Fruit fly (Drosophila melanogaster) whole organism: ENCODE data around the gene simj.

Source experiments
- CG8478 ChIP-seq: fragments of >200 bp; optimal IDR thresholded peaks from 2 replicates; lab custom pipeline; 2018; ENCODE audit warnings: inconsistent platforms
- Dll ChIP-seq: fragments of >200 bp; optimal IDR thresholded peaks from 2 replicates; lab custom pipeline; 2017
- EcR ChIP-seq, 2 experiments: fragments of >200 bp; optimal IDR thresholded peaks; 2 replicates each; lab custom pipeline; 2017; ENCODE audit warnings: missing biosample characterization in 2 of 2, missing genetic modification characterization in 2 of 2, missing genetic modification reagents in 2 of 2
- pan ChIP-seq: fragments of >200 bp; optimal IDR thresholded peaks from 2 replicates; lab custom pipeline; 2017
- psq ChIP-seq: fragments of >200 bp; optimal IDR thresholded peaks from 2 replicates; lab custom pipeline; 2017
- usp ChIP-seq: fragments of >200 bp; optimal IDR thresholded peaks from 2 replicates; lab custom pipeline; 2017; ENCODE audit warnings: missing biosample characterization, missing genetic modification characterization, mixed read lengths

The simj gene

DNA sequence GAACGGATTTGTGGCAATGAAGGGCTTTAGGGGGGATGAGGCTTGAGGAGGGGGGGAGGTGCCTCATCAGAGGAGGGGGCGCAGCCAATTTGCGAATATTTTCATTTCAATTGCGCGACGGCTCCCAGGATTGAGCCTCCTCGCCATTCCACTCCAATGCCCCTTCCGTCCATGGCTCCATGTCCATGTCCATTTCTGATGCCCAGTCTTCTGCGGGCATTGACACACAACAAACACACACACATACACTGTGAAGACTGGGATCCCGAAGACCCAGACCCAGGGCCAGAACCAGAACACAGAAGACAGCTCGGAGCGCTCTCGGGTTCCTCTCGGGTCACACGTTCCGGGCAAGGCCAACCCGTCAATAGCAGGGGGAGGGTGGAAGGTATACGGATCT lies 51.2 kb downstream of the simj start:
- peak in 1 of 2 experiments; percentile 82 for TF ChIP-seq EcR (GFP tag; optimal IDR thresholded peaks at IDR 0.05; lab: Kevin White, UChicago)
- TF ChIP-seq CG8478 (lab: Kevin White, UChicago): no peak

DNA sequence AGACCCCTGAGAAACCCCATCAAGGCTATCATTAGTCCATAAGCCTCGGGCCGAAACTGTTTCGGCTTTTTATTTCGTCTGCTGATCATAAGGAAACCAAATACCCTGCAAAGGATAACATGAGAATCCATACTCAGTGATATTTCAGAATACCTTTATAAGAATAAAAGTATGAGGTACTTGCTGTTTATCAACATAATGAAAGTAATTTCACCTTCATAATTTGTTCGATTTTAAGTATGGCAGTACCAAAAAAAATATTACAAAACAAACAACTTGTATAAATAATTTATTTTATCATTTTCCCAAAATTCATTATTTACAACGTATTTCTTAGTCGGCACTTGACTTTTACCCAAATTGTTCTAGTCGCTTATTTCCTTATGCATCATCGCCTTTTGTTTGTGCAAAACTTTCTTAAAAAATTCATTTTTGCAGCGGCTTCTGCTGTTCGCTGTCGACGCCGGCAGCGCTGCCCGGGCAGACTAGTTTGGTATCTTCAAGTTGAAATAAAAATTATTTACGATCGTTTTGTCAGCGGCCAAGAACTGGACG lies 51.9 kb downstream of the simj start:
- TF ChIP-seq EcR (GFP tag; optimal IDR thresholded peaks at IDR 0.05; lab: Kevin White, UChicago): no peak
- TF ChIP-seq CG8478 (lab: Kevin White, UChicago): no peak
- TF ChIP-seq usp (GFP tag; lab: Kevin White, UChicago): no peak
- no peak for TF ChIP-seq Dll
- no peak for TF ChIP-seq psq
- TF ChIP-seq pan (lab: Kevin White, UChicago): no peak

DNA sequence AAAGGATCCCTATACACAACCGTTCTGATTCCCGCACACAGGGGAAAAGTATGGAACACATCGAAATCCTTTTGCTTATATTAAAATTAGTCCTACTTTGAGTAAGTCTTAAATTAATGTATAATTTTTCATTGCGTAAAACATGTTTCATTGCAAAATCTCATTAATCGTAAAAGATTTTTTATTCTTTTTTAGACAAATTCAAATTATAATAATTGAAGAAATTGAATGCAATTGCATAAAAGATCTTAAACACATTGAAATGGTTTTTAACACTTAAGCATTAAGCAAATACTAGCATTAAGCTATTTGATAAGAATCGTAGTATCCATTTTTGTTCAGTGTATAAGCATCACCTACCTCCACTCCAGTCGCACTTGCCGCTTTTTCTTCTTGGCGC lies 55.2 kb downstream of the simj start:
- no peak for TF ChIP-seq psq
- TF ChIP-seq usp (GFP tag; lab: Kevin White, UChicago): no peak

DNA sequence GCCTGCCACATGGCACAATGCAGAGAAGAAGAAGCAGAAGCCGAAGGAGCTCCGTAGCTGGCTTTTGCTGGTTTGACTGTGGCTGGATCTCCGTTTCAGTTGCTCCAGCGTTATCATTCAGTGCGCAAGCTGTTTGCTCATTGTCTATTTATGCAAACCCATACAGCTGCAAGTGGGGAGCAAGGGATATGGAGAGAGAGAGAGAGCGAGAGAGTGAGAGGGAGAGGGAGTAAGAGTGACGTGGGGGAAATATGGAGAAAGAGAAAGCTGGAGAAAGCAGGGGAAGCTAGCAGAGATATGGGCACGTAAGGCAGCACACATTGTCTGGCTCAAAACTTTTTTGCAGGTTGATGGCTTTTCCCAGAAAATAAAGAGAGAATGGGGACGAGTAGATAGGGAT lies 58.1 kb downstream of the simj start:
- TF ChIP-seq pan (lab: Kevin White, UChicago) (no peak), EcR (GFP tag; optimal IDR thresholded peaks at IDR 0.05; lab: Kevin White, UChicago) (no peak), usp (GFP tag; lab: Kevin White, UChicago) (no peak), CG8478 (lab: Kevin White, UChicago) (no peak), psq (no peak), Dll (no peak)

DNA sequence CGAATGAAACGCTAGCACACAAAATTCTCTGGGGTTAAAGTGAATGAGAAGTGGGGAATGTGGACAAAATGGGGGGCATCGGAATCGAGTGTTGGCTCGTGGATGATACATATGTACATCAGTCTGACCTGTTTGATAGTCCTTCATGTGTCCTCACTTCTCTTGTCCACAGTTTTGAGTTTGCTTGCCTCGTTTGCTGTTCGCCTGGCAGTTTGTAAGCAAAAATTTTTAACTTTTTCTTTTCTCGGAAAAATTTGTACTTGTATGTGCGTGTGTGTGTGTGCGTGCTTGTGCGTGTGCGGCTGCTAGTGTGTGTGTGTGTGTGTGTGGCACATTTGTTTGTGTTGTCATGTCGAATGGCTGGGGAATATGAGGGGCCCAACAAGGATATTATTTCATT lies 59.1 kb downstream of the simj start:
- TF ChIP-seq pan (lab: Kevin White, UChicago) (no peak), psq (no peak), CG8478 (lab: Kevin White, UChicago) (no peak), usp (GFP tag; lab: Kevin White, UChicago) (no peak), Dll (no peak), EcR (GFP tag; optimal IDR thresholded peaks at IDR 0.05; lab: Kevin White, UChicago) (no peak)

DNA sequence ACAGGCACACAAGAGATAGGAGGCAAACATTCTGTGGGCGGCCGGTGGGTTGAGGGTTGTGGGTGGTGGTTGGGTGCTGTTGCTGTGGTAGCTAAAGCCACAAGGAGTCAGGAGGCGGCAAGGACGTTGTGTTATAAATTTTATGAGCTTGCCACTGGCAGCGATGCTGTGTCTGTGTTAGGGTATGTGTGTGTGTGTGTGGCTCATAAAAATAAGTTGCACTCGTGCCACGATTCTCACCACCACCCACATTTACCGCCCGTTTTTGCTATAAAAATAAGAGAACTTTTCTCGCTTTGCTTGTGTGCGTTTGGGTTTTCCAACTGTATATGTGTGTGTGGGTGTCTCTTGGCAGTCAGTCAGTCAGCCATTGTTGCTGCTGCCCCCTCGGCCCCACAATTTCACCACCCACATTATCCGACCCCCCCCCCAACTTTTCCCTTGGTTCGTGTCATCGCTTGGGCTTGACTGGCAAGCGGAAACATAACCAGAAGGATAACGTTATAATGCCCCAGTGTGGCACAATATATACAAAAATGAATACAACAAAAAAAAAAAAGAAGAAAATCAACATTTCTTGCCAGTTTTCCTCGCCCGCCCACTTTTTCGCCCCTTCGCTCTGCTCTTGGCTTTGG lies 60.4 kb downstream of the simj start:
- no peak for TF ChIP-seq usp (GFP tag; lab: Kevin White, UChicago)
- TF ChIP-seq pan (lab: Kevin White, UChicago): no peak
- no peak for TF ChIP-seq CG8478 (lab: Kevin White, UChicago)
- no peak for TF ChIP-seq psq
- TF ChIP-seq Dll: no peak
- TF ChIP-seq EcR (GFP tag; optimal IDR thresholded peaks at IDR 0.05; lab: Kevin White, UChicago): no peak

DNA sequence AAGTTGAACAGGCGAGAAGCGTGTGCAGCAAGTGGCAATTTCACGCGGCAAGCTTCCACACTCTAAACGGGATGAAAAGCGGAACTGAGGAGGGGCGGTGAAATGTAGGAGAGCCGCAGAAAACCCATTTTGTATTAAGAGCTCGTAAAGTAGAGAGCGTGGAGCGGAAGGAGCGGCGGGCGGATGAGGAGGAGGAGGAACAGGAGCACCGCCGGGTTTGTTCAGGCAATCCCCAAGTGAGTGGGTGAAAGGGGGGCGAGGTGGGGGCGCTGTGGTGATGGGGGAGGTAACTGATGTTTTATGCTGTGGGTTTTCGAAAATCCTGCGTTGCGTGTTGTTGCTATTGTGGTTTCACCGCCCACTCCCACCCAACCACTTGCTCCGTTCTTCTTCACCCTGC lies 62.6 kb downstream of the simj start:
- TF ChIP-seq CG8478 (lab: Kevin White, UChicago) (no peak), Dll (no peak), usp (GFP tag; lab: Kevin White, UChicago) (no peak), EcR (GFP tag; optimal IDR thresholded peaks at IDR 0.05; lab: Kevin White, UChicago) (no peak), psq (no peak), pan (lab: Kevin White, UChicago) (no peak)

DNA sequence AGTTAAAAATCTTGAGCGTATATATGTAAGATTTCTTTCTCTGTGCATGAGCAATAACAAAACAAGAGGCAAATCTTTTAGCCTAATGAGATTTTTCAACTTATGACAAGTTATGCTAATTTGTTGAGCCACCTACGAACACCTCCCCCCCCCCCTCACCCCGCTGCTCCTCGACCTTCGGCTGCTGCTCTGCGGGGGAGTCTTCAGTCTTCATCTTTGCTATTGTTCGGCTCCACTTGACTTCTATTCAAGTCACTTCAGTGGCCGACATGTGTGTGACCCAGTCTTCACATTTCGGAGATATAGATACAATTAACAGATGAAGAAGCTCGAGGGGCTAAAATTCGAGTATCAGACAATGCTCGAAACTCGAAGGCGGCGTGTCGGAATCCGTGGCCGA lies 67.5 kb downstream of the simj start:
- TF ChIP-seq EcR (GFP tag; optimal IDR thresholded peaks at IDR 0.05; lab: Kevin White, UChicago) (no peak), psq (no peak), pan (lab: Kevin White, UChicago) (no peak), usp (GFP tag; lab: Kevin White, UChicago) (no peak)

DNA sequence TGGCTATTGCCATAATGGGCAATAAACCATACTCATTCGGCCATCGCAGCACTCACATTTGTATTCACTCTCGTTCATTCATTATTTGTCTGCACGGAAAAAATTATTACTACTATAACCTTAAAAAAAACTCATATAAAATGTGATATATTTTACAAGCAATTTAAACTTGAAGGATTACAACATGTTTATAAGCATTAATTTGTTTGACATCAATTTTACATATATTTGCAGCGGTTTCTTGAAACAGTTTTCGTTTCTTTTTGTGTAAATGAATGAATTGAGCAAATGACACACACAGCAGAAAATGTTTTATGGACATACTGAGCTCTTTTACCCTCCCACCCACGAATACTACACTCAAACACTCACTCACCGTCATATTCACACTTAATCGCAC lies 69.0 kb downstream of the simj start:
- TF ChIP-seq pan (lab: Kevin White, UChicago) (no peak), EcR (GFP tag; optimal IDR thresholded peaks at IDR 0.05; lab: Kevin White, UChicago) (no peak)

DNA sequence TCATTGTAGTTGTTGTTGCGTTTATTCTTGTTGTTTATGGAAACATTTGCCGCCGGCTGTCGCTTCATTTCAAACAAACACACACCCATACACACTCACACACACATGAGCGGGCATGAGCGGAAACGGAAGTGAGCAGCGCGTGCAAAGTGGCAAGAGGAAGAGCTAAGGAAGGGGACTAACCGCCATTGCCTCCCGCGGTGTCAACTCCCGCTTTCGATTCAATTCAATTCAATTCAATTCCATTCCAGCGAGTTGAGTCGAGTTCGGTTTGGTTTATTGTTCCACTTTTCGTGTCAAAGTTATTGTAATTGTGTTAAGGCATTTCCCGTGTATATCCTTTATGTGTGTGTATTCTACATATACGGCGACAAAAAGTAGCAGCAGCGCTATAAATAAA lies 70.0 kb downstream of the simj start:
- TF ChIP-seq usp (GFP tag; lab: Kevin White, UChicago) (no peak), pan (lab: Kevin White, UChicago) (no peak), EcR (GFP tag; optimal IDR thresholded peaks at IDR 0.05; lab: Kevin White, UChicago) (no peak)

DNA sequence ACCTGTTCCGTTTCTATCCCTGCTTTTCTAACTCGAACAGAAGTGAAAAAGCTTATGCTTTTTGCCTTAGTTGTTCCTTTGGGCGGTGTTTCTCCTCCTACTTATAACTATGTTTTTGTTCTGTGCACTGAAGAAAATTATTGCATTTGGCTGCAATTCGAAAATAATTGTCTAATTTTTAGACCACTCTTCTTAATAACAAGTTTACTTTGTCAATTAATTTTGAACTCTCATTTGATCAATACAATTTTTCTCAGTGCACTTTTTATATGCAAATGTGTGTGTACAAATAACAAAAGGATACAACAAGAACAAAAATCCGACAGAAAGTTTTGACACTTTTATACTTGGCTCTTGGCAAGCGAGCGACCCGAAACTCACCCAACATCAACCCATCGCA lies 70.6 kb downstream of the simj start:
- no peak for TF ChIP-seq EcR (GFP tag; optimal IDR thresholded peaks at IDR 0.05; lab: Kevin White, UChicago)
- no peak for TF ChIP-seq usp (GFP tag; lab: Kevin White, UChicago)
- no peak for TF ChIP-seq CG8478 (lab: Kevin White, UChicago)
- TF ChIP-seq pan (lab: Kevin White, UChicago): no peak
- no peak for TF ChIP-seq psq
- no peak for TF ChIP-seq Dll

DNA sequence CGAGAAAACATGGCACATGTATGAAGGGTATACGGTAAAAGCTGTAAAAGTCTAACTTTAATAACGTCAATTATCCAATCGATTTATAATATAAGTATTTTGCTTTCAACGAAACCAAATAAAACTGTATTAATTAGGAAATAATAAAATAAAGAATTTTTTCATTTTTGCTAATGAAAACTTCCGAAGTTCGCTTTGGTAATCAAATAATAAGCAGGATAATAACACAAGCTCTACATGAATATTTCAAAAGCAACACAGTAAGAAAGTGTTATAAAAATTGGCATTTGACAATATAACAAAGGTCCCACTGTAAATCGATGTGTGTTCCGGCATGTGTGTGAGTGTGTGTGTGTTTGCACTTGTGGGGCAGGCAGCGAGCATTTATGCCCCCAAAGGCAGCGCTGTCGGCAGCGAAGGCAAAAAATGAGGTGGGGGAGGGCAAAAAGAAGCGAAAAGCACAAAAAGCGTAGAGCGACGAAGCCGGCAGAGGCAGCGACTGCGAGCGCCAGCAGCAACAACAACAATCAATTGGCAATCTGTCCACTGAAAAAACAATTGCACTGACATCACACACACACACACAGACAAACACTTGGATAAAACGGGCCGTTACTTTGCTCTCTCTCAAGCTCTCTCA lies 72.1 kb downstream of the simj start:
- TF ChIP-seq Dll (no peak), CG8478 (lab: Kevin White, UChicago) (no peak), EcR (GFP tag; optimal IDR thresholded peaks at IDR 0.05; lab: Kevin White, UChicago) (no peak), psq (no peak), pan (lab: Kevin White, UChicago) (no peak), usp (GFP tag; lab: Kevin White, UChicago) (no peak)
